Fruit fly (Drosophila melanogaster): ENCODE data around the gene PMCA.

The PMCA gene

dm6 chr4:359759-360290 lies 1.1 kb upstream of the PMCA start, which contains the start of gene Hcf (continued):
- TF ChIP-seq Mrtf (GFP tag; IDR thresholded peaks at IDR 0.05), result no peak
- TF ChIP-seq CG16813 (GFP tag; IDR thresholded peaks at IDR 0.05; ENCODE audit: partially characterized antibody), result peak; percentile 76
- peak in 1 of 2 experiments; percentile 2 for TF ChIP-seq crp (GFP tag; optimal IDR thresholded peaks at IDR 0.05)
- peak; percentile 18 for TF ChIP-seq nom (GFP tag; optimal IDR thresholded peaks at IDR 0.05)
- no peak for TF ChIP-seq CG12155 (GFP tag; optimal IDR thresholded peaks at IDR 0.05)
- no peak for TF ChIP-seq exex (tag; optimal IDR thresholded peaks at IDR 0.05)
- 0 out of 2 replicates have a peak, but pooled peaks have one; percentile 55 for TF ChIP-seq sob (GFP tag; IDR thresholded peaks at IDR 0.05)
- no peak for TF ChIP-seq BtbVII (GFP tag; optimal IDR thresholded peaks at IDR 0.05)
- TF ChIP-seq Chrac-16 (GFP tag; optimal IDR thresholded peaks at IDR 0.05), result no peak
- no peak for TF ChIP-seq CG14965 (GFP tag; optimal IDR thresholded peaks at IDR 0.05; ENCODE audit: borderline replicate concordance)
- TF ChIP-seq Dll (GFP tag; IDR thresholded peaks at IDR 0.05; ENCODE audit: partially characterized antibody), result peak; percentile 70; the same call in 3 of the 4 replicates
- no peak for TF ChIP-seq Side (GFP tag; optimal IDR thresholded peaks at IDR 0.05)
- no peak for TF ChIP-seq CG8765 (GFP tag; IDR thresholded peaks at IDR 0.05)
- no peak for TF ChIP-seq cas (GFP tag; IDR thresholded peaks at IDR 0.05)
- no peak for TF ChIP-seq ro (GFP tag; IDR thresholded peaks at IDR 0.05)
- TF ChIP-seq D (optimal IDR thresholded peaks at IDR 0.05), result no peak
- TF ChIP-seq D (GFP tag; optimal IDR thresholded peaks at IDR 0.05), result no peak
- TF ChIP-seq CG42726 (GFP tag; IDR thresholded peaks at IDR 0.05; ENCODE audit: partially characterized antibody), result no peak
- no peak for TF ChIP-seq hth (optimal IDR thresholded peaks at IDR 0.05)
- TF ChIP-seq CG1024 (GFP tag; IDR thresholded peaks at IDR 0.05), result peak; percentile 98
- no peak for TF ChIP-seq prd (optimal IDR thresholded peaks at IDR 0.05)
- TF ChIP-seq prd (GFP tag; IDR thresholded peaks at IDR 0.05), result no peak
- no peak for TF ChIP-seq Sox100B (GFP tag; optimal IDR thresholded peaks at IDR 0.05)
- no peak for TF ChIP-seq CG16863 (GFP tag; optimal IDR thresholded peaks at IDR 0.05)
- TF ChIP-seq Antp (GFP tag; optimal IDR thresholded peaks at IDR 0.05), result no peak
- peak in 1 of 2 experiments; percentile 43 for TF ChIP-seq Eip74EF (GFP tag; optimal IDR thresholded peaks at IDR 0.05)
- no peak for TF ChIP-seq Neu2 (GFP tag; optimal IDR thresholded peaks at IDR 0.05; ENCODE audit: borderline replicate concordance)
- no peak for TF ChIP-seq CG9727 (GFP tag; optimal IDR thresholded peaks at IDR 0.05)
- no peak for TF ChIP-seq CG12769 (tag; optimal IDR thresholded peaks at IDR 0.05)
- no peak for TF ChIP-seq CG18262 (tag; optimal IDR thresholded peaks at IDR 0.05)
- TF ChIP-seq CG15269 (tag; optimal IDR thresholded peaks at IDR 0.05), result no peak
- TF ChIP-seq lbe (GFP tag; optimal IDR thresholded peaks at IDR 0.05), result no peak
- TF ChIP-seq vnd (GFP tag; IDR thresholded peaks at IDR 0.05; ENCODE audit: partially characterized antibody), result no peak; the same call in 2 of the 3 replicates
- no peak for TF ChIP-seq CG11247 (GFP tag; IDR thresholded peaks at IDR 0.05)
- no peak for TF ChIP-seq CG32772 (GFP tag; IDR thresholded peaks at IDR 0.05)
- TF ChIP-seq cad (GFP tag; optimal IDR thresholded peaks at IDR 0.05), result no peak
- TF ChIP-seq CG2116 (GFP tag; optimal IDR thresholded peaks at IDR 0.05), result peak; percentile 55
- TF ChIP-seq Doc3 (GFP tag; IDR thresholded peaks at IDR 0.05; ENCODE audit: partially characterized antibody), result peak; percentile 25; the same call in 1 of the 3 replicates
- no peak for TF ChIP-seq CG18599 (GFP tag; optimal IDR thresholded peaks at IDR 0.05)
- peak; percentile 83 for TF ChIP-seq Med (GFP tag)
- no peak for TF ChIP-seq CG17612 (GFP tag; IDR thresholded peaks at IDR 0.05)
- no peak for TF ChIP-seq sima (GFP tag; optimal IDR thresholded peaks at IDR 0.05)
- TF ChIP-seq bab2 (GFP tag; optimal IDR thresholded peaks at IDR 0.05), result no peak
- no peak for TF ChIP-seq CG5245 (GFP tag; optimal IDR thresholded peaks at IDR 0.05)
- TF ChIP-seq CG13624 (GFP tag; optimal IDR thresholded peaks at IDR 0.05), result no peak
- peak; percentile 31 for TF ChIP-seq Elba2 (GFP tag; optimal IDR thresholded peaks at IDR 0.05)
- TF ChIP-seq Opbp (GFP tag; IDR thresholded peaks at IDR 0.05; ENCODE audit: partially characterized antibody), result no peak; the same call in 2 of the 3 replicates
- TF ChIP-seq pb (GFP tag; optimal IDR thresholded peaks at IDR 0.05), result no peak
- TF ChIP-seq CG1792 (GFP tag; optimal IDR thresholded peaks at IDR 0.05), result no peak
- TF ChIP-seq CG10147 (GFP tag; optimal IDR thresholded peaks at IDR 0.05), result no peak

Data from whole organism, embryonic.